1 fruit fly cellular context compared by ENCODE assay signal in genomic region chrX:7696711-7697654, dm6.
A peak's percentile ranks its signal among the peaks of the same experiment; 100 is the strongest.
TF ChIP-seq lines count a peak whose summit lies in the region.

No protein-coding gene starts in this region.

TF ChIP-seq in whole organism, embryonic, 481 proteins besides CTCF, POLR2A, EP300 and RAD21 (continued from another document and continues in another):
- peak; percentile 79 for TF ChIP-seq MTF-1 (GFP tag; optimal IDR thresholded peaks at IDR 0.05; lab: Kevin White, UChicago; ENCODE audit: borderline replicate concordance)
- TF ChIP-seq zen2 (GFP tag; IDR thresholded peaks at IDR 0.05; lab: Robert Waterston, UW; ENCODE audit: partially characterized antibody): no peak
- peak; percentile 85 for TF ChIP-seq her (GFP tag; optimal IDR thresholded peaks at IDR 0.05; lab: Kevin White, UChicago)
- peak; percentile 92 for TF ChIP-seq Ptx1 (GFP tag; IDR thresholded peaks at IDR 0.05; lab: Robert Waterston, UW)
- TF ChIP-seq CG13296 (GFP tag; optimal IDR thresholded peaks at IDR 0.05; lab: Kevin White, UChicago): peak; percentile 96
- peak; percentile 36 for TF ChIP-seq CG13123 (GFP tag; optimal IDR thresholded peaks at IDR 0.05; lab: Kevin White, UChicago)
- peak; percentile 55; the same call in 1 of the 2 replicates for TF ChIP-seq dimm (GFP tag; IDR thresholded peaks at IDR 0.05; lab: Robert Waterston, UW)
- TF ChIP-seq CG14965 (GFP tag; optimal IDR thresholded peaks at IDR 0.05; lab: Kevin White, UChicago; ENCODE audit: borderline replicate concordance): peak; percentile 47
- peak; percentile 76 to 81 for TF ChIP-seq chif (GFP tag; optimal IDR thresholded peaks at IDR 0.05; lab: Kevin White, UChicago)
- no peak for TF ChIP-seq TFAM (GFP tag; optimal IDR thresholded peaks at IDR 0.05; lab: Kevin White, UChicago)
- peak; percentile 94 for TF ChIP-seq Fer3 (tag; optimal IDR thresholded peaks at IDR 0.05; lab: Kevin White, UChicago)
- TF ChIP-seq crp (GFP tag; optimal IDR thresholded peaks at IDR 0.05; lab: Kevin White, UChicago): peak in 1 of 2 experiments; percentile 49
- TF ChIP-seq CG6854 (GFP tag; optimal IDR thresholded peaks at IDR 0.05; lab: Kevin White, UChicago): peak; percentile 93
- TF ChIP-seq CG1832 (GFP tag; optimal IDR thresholded peaks at IDR 0.05; lab: Kevin White, UChicago): no peak
- peak; percentile 55; the same call in 1 of the 2 replicates for TF ChIP-seq sim (GFP tag; IDR thresholded peaks at IDR 0.05; lab: Robert Waterston, UW)
- TF ChIP-seq Asciz (GFP tag; optimal IDR thresholded peaks at IDR 0.05; lab: Kevin White, UChicago): peak; percentile 73
- TF ChIP-seq ro (GFP tag; IDR thresholded peaks at IDR 0.05; lab: Robert Waterston, UW): peak; percentile 39
- TF ChIP-seq E2f2 (GFP tag; IDR thresholded peaks at IDR 0.05; lab: Robert Waterston, UW): peak; percentile 69
- no peak for TF ChIP-seq pita (GFP tag; optimal IDR thresholded peaks at IDR 0.05; lab: Kevin White, UChicago)
- TF ChIP-seq sens-2 (GFP tag; IDR thresholded peaks at IDR 0.05; lab: Robert Waterston, UW): no peak
- peak; percentile 76 for TF ChIP-seq Deaf1 (tag; optimal IDR thresholded peaks at IDR 0.05; lab: Kevin White, UChicago)
- TF ChIP-seq Poxn (GFP tag; IDR thresholded peaks at IDR 0.05; lab: Robert Waterston, UW): peak; percentile 82
- no peak for TF ChIP-seq Gsc (GFP tag; IDR thresholded peaks at IDR 0.05; lab: Robert Waterston, UW)
- peak; percentile 64 for TF ChIP-seq CG5245 (GFP tag; optimal IDR thresholded peaks at IDR 0.05; lab: Kevin White, UChicago)
- peak; percentile 94 for TF ChIP-seq CG13424 (tag; optimal IDR thresholded peaks at IDR 0.05; lab: Kevin White, UChicago)
- peak; percentile 74 for TF ChIP-seq CG6272 (GFP tag; IDR thresholded peaks at IDR 0.05; lab: Robert Waterston, UW)
- peak; percentile 89 for TF ChIP-seq lmd (GFP tag; IDR thresholded peaks at IDR 0.05; lab: Robert Waterston, UW)
- peak; percentile 23 for TF ChIP-seq MESR4 (GFP tag; optimal IDR thresholded peaks at IDR 0.05; lab: Kevin White, UChicago)
- TF ChIP-seq slbo (GFP tag; IDR thresholded peaks at IDR 0.05; lab: Robert Waterston, UW): peak; percentile 95
- peak; percentile 60 for TF ChIP-seq CG10431 (GFP tag; optimal IDR thresholded peaks at IDR 0.05; lab: Kevin White, UChicago)
- peak; percentile 91 for TF ChIP-seq CrebB (tag; optimal IDR thresholded peaks at IDR 0.05; lab: Kevin White, UChicago)
- peak; percentile 75 for TF ChIP-seq CG11398 (GFP tag; optimal IDR thresholded peaks at IDR 0.05; lab: Kevin White, UChicago)
- peak; percentile 94 for TF ChIP-seq sug (tag; optimal IDR thresholded peaks at IDR 0.05; lab: Kevin White, UChicago)
- TF ChIP-seq stwl (tag; optimal IDR thresholded peaks at IDR 0.05; lab: Kevin White, UChicago): no peak
- TF ChIP-seq sd (tag; optimal IDR thresholded peaks at IDR 0.05; lab: Kevin White, UChicago): peak; percentile 83
- TF ChIP-seq B-H2 (GFP tag; optimal IDR thresholded peaks at IDR 0.05; lab: Kevin White, UChicago): peak; percentile 98
- TF ChIP-seq pho (GFP tag; optimal IDR thresholded peaks at IDR 0.05; lab: Kevin White, UChicago): peak; percentile 93
- peak; percentile 78 to 84 for TF ChIP-seq Pdp1 (GFP tag; optimal IDR thresholded peaks at IDR 0.05; lab: Kevin White, UChicago)
- TF ChIP-seq hb (GFP tag; IDR thresholded peaks at IDR 0.05; lab: Robert Waterston, UW; ENCODE audit: partially characterized antibody): no peak
- TF ChIP-seq disco-r (GFP tag; optimal IDR thresholded peaks at IDR 0.05; lab: Kevin White, UChicago): peak; percentile 64
- peak; percentile 87 for TF ChIP-seq Bteb2 (GFP tag; optimal IDR thresholded peaks at IDR 0.05; lab: Kevin White, UChicago)
- TF ChIP-seq wor (GFP tag; IDR thresholded peaks at IDR 0.05; lab: Robert Waterston, UW): peak; percentile 49; the same call in 1 of the 2 replicates
- peak; percentile 74 for TF ChIP-seq ewg (GFP tag; optimal IDR thresholded peaks at IDR 0.05; lab: Kevin White, UChicago)
- TF ChIP-seq CG10366 (GFP tag; IDR thresholded peaks at IDR 0.05; lab: Robert Waterston, UW): peak; percentile 87
- no peak for TF ChIP-seq CG2199 (GFP tag; IDR thresholded peaks at IDR 0.05; lab: Robert Waterston, UW)
- peak; percentile 75 for TF ChIP-seq CG4730 (GFP tag; IDR thresholded peaks at IDR 0.05; lab: Robert Waterston, UW)
- TF ChIP-seq Usf (GFP tag; optimal IDR thresholded peaks at IDR 0.05; lab: Kevin White, UChicago): peak; percentile 75
- peak; percentile 80 for TF ChIP-seq Adf1 (GFP tag; IDR thresholded peaks at IDR 0.05; lab: Robert Waterston, UW)
- no peak for TF ChIP-seq CG6791 (GFP tag; IDR thresholded peaks at IDR 0.05; lab: Robert Waterston, UW; ENCODE audit: partially characterized antibody)
- peak; percentile 66 for TF ChIP-seq ERR (GFP tag; optimal IDR thresholded peaks at IDR 0.05; lab: Kevin White, UChicago)
- peak; percentile 94 for TF ChIP-seq CG7839 (tag; optimal IDR thresholded peaks at IDR 0.05; lab: Kevin White, UChicago)
- TF ChIP-seq fru (optimal IDR thresholded peaks at IDR 0.05; lab: Kevin White, UChicago): no peak
- TF ChIP-seq Oaz (GFP tag; IDR thresholded peaks at IDR 0.05; lab: Robert Waterston, UW): peak; percentile 69
- peak; percentile 49 for TF ChIP-seq ara (GFP tag; IDR thresholded peaks at IDR 0.05; lab: Robert Waterston, UW)
- TF ChIP-seq Dip2 (GFP tag; IDR thresholded peaks at IDR 0.05; lab: Robert Waterston, UW): peak; percentile 23; the same call in 1 of the 2 replicates
- TF ChIP-seq tup (GFP tag; optimal IDR thresholded peaks at IDR 0.05; lab: Kevin White, UChicago): peak; percentile 79
- peak; percentile 61; the same call in 2 of the 3 replicates for TF ChIP-seq CG11560 (tag; IDR thresholded peaks at IDR 0.05; lab: Robert Waterston, UW)
- TF ChIP-seq CG14441 (GFP tag; IDR thresholded peaks at IDR 0.05; lab: Robert Waterston, UW): peak; percentile 92
- peak; percentile 23 for TF ChIP-seq pfk (GFP tag; optimal IDR thresholded peaks at IDR 0.05; lab: Kevin White, UChicago)
- no peak for TF ChIP-seq sc (optimal IDR thresholded peaks at IDR 0.05; lab: Kevin White, UChicago)
- TF ChIP-seq sc (GFP tag; optimal IDR thresholded peaks at IDR 0.05; lab: Kevin White, UChicago): peak; percentile 23
- TF ChIP-seq trh (GFP tag; optimal IDR thresholded peaks at IDR 0.05; lab: Kevin White, UChicago): no peak
- peak; percentile 77 for TF ChIP-seq maf-S (GFP tag; optimal IDR thresholded peaks at IDR 0.05; lab: Kevin White, UChicago)
- TF ChIP-seq Awh (GFP tag; IDR thresholded peaks at IDR 0.05; lab: Robert Waterston, UW): peak; percentile 53; the same call in 1 of the 2 replicates
- peak; percentile 91 for TF ChIP-seq al (GFP tag; IDR thresholded peaks at IDR 0.05; lab: Robert Waterston, UW)
- TF ChIP-seq wdn (GFP tag; IDR thresholded peaks at IDR 0.05; lab: Robert Waterston, UW): peak; percentile 91
- TF ChIP-seq org-1 (GFP tag; optimal IDR thresholded peaks at IDR 0.05; lab: Kevin White, UChicago): peak; percentile 90
- TF ChIP-seq sob (GFP tag; IDR thresholded peaks at IDR 0.05; lab: Robert Waterston, UW): peak; percentile 93
- TF ChIP-seq CG10979 (tag; optimal IDR thresholded peaks at IDR 0.05; lab: Kevin White, UChicago): peak; percentile 63
- TF ChIP-seq CG9932 (GFP tag; IDR thresholded peaks at IDR 0.05; lab: Robert Waterston, UW): peak; percentile 96
- TF ChIP-seq shn (GFP tag; optimal IDR thresholded peaks at IDR 0.05; lab: Kevin White, UChicago): peak; percentile 78
- TF ChIP-seq CG11695 (GFP tag; IDR thresholded peaks at IDR 0.05; lab: Robert Waterston, UW): peak; percentile 94
- TF ChIP-seq otp (GFP tag; IDR thresholded peaks at IDR 0.05; lab: Robert Waterston, UW): peak; percentile 78
- no peak for TF ChIP-seq Kr (GFP tag; optimal IDR thresholded peaks at IDR 0.05; lab: Kevin White, UChicago)
- peak; percentile 71 for TF ChIP-seq kah (GFP tag; optimal IDR thresholded peaks at IDR 0.05; lab: Kevin White, UChicago)
- no peak for TF ChIP-seq ac (GFP tag; optimal IDR thresholded peaks at IDR 0.05; lab: Kevin White, UChicago)
- TF ChIP-seq CG1792 (GFP tag; optimal IDR thresholded peaks at IDR 0.05; lab: Kevin White, UChicago): peak; percentile 64
- TF ChIP-seq CG17361 (GFP tag; IDR thresholded peaks at IDR 0.05; lab: Robert Waterston, UW): peak; percentile 88
- peak; percentile 56 for TF ChIP-seq yki (optimal IDR thresholded peaks at IDR 0.05; lab: Kevin White, UChicago)
- peak; percentile 16; the same call in 1 of the 2 replicates for TF ChIP-seq CG13287 (GFP tag; IDR thresholded peaks at IDR 0.05; lab: Robert Waterston, UW; ENCODE audit: partially characterized antibody)
- TF ChIP-seq CG1233 (GFP tag; optimal IDR thresholded peaks at IDR 0.05; lab: Kevin White, UChicago): peak; percentile 90
- TF ChIP-seq dati (GFP tag; IDR thresholded peaks at IDR 0.05; lab: Robert Waterston, UW): peak; percentile 32; the same call in 1 of the 2 replicates
- peak; percentile 96 for TF ChIP-seq BtbVII (GFP tag; optimal IDR thresholded peaks at IDR 0.05; lab: Kevin White, UChicago)
- TF ChIP-seq CG9609 (GFP tag; optimal IDR thresholded peaks at IDR 0.05; lab: Kevin White, UChicago): peak; percentile 81
- no peak for TF ChIP-seq hth (optimal IDR thresholded peaks at IDR 0.05; lab: Kevin White, UChicago)
- peak; percentile 84 for TF ChIP-seq HLH3B (GFP tag; IDR thresholded peaks at IDR 0.05; lab: Robert Waterston, UW)
- peak; percentile 94 for TF ChIP-seq CG7372 (GFP tag; IDR thresholded peaks at IDR 0.05; lab: Robert Waterston, UW)
- TF ChIP-seq CG16813 (GFP tag; IDR thresholded peaks at IDR 0.05; lab: Robert Waterston, UW; ENCODE audit: partially characterized antibody): no peak
- TF ChIP-seq H2.0 (GFP tag; IDR thresholded peaks at IDR 0.05; lab: Robert Waterston, UW): peak; percentile 85
- peak; percentile 81 to 93 for TF ChIP-seq Hr51 (GFP tag; optimal IDR thresholded peaks at IDR 0.05; lab: Kevin White, UChicago)
- TF ChIP-seq CG30403 (GFP tag; optimal IDR thresholded peaks at IDR 0.05; lab: Kevin White, UChicago): peak; percentile 93
- TF ChIP-seq Dref (GFP tag; IDR thresholded peaks at IDR 0.05; lab: Robert Waterston, UW): no peak
- TF ChIP-seq ato (GFP tag; IDR thresholded peaks at IDR 0.05; lab: Robert Waterston, UW; ENCODE audit: partially characterized antibody): no peak
- peak; percentile 93 for TF ChIP-seq PHDP (tag; optimal IDR thresholded peaks at IDR 0.05; lab: Kevin White, UChicago)
- TF ChIP-seq peb (GFP tag; IDR thresholded peaks at IDR 0.05; lab: Robert Waterston, UW): peak; percentile 46; the same call in 1 of the 2 replicates
- TF ChIP-seq Fer1 (GFP tag; optimal IDR thresholded peaks at IDR 0.05; lab: Kevin White, UChicago): peak; percentile 97
- peak; percentile 88 for TF ChIP-seq Mrtf (GFP tag; IDR thresholded peaks at IDR 0.05; lab: Robert Waterston, UW)
- TF ChIP-seq CG8944 (GFP tag; optimal IDR thresholded peaks at IDR 0.05; lab: Kevin White, UChicago): peak; percentile 74
- TF ChIP-seq jumu (GFP tag; optimal IDR thresholded peaks at IDR 0.05; lab: Kevin White, UChicago): peak; percentile 73
- TF ChIP-seq CG32772 (GFP tag; IDR thresholded peaks at IDR 0.05; lab: Robert Waterston, UW): peak; percentile 84
- TF ChIP-seq gt (GFP tag; IDR thresholded peaks at IDR 0.05; lab: Robert Waterston, UW): peak; percentile 26; the same call in 1 of the 2 replicates
- TF ChIP-seq Atf6 (GFP tag; IDR thresholded peaks at IDR 0.05; lab: Robert Waterston, UW): peak; percentile 95
- peak; percentile 83 for TF ChIP-seq CG7357 (GFP tag; IDR thresholded peaks at IDR 0.05; lab: Robert Waterston, UW)
- TF ChIP-seq CG3281 (GFP tag; optimal IDR thresholded peaks at IDR 0.05; lab: Kevin White, UChicago): peak; percentile 97
- TF ChIP-seq NFAT (GFP tag; IDR thresholded peaks at IDR 0.05; lab: Robert Waterston, UW): peak; percentile 80
- TF ChIP-seq CG10274 (GFP tag; optimal IDR thresholded peaks at IDR 0.05; lab: Kevin White, UChicago): peak; percentile 81
- peak; percentile 68 for TF ChIP-seq CG7928 (GFP tag; optimal IDR thresholded peaks at IDR 0.05; lab: Kevin White, UChicago)
- peak; percentile 93 for TF ChIP-seq vvl (GFP tag; IDR thresholded peaks at IDR 0.05; lab: Robert Waterston, UW)
- peak; percentile 29 for TF ChIP-seq NC2α (GFP tag; optimal IDR thresholded peaks at IDR 0.05; lab: Kevin White, UChicago)
- peak; percentile 77 for TF ChIP-seq Mad (GFP tag; optimal IDR thresholded peaks at IDR 0.05; lab: Kevin White, UChicago)
- peak; percentile 94 for TF ChIP-seq Taf1 (GFP tag; IDR thresholded peaks at IDR 0.05; lab: Robert Waterston, UW)
- TF ChIP-seq Six4 (GFP tag; optimal IDR thresholded peaks at IDR 0.05; lab: Kevin White, UChicago): peak; percentile 75
- TF ChIP-seq lov (optimal IDR thresholded peaks at IDR 0.05; lab: Kevin White, UChicago): no peak
- TF ChIP-seq lov (GFP tag; IDR thresholded peaks at IDR 0.05; lab: Robert Waterston, UW): no peak
- peak; percentile 62 for TF ChIP-seq CG10462 (GFP tag; optimal IDR thresholded peaks at IDR 0.05; lab: Kevin White, UChicago)
- peak; percentile 9 for TF ChIP-seq grn (GFP tag; optimal IDR thresholded peaks at IDR 0.05; lab: Kevin White, UChicago)
- peak; percentile 89 for TF ChIP-seq Nf-YC (tag; optimal IDR thresholded peaks at IDR 0.05; lab: Kevin White, UChicago)
- TF ChIP-seq CG12236 (GFP tag; optimal IDR thresholded peaks at IDR 0.05; lab: Kevin White, UChicago): peak; percentile 53
- peak; percentile 69 for TF ChIP-seq CG1603 (tag; optimal IDR thresholded peaks at IDR 0.05; lab: Kevin White, UChicago)
- peak; percentile 96 for TF ChIP-seq CG2678 (tag; optimal IDR thresholded peaks at IDR 0.05; lab: Kevin White, UChicago)
- peak; percentile 83 for TF ChIP-seq ems (GFP tag; optimal IDR thresholded peaks at IDR 0.05; lab: Kevin White, UChicago)
- TF ChIP-seq hkb (optimal IDR thresholded peaks at IDR 0.05; lab: Kevin White, UChicago): no peak
- peak; percentile 89 for TF ChIP-seq hkb (GFP tag; IDR thresholded peaks at IDR 0.05; lab: Robert Waterston, UW)
- peak; percentile 74; the same call in 1 of the 2 replicates for TF ChIP-seq ham (GFP tag; IDR thresholded peaks at IDR 0.05; lab: Robert Waterston, UW)
- TF ChIP-seq C15 (GFP tag; IDR thresholded peaks at IDR 0.05; lab: Robert Waterston, UW): peak; percentile 84; the same call in 2 of the 3 replicates
- TF ChIP-seq CG2120 (GFP tag; optimal IDR thresholded peaks at IDR 0.05; lab: Kevin White, UChicago): peak; percentile 98
- TF ChIP-seq tll (GFP tag; optimal IDR thresholded peaks at IDR 0.05; lab: Kevin White, UChicago): no peak
- peak; percentile 60 for TF ChIP-seq CG17912 (GFP tag; optimal IDR thresholded peaks at IDR 0.05; lab: Kevin White, UChicago)
- TF ChIP-seq CG33557 (GFP tag; optimal IDR thresholded peaks at IDR 0.05; lab: Kevin White, UChicago): peak; percentile 43
- peak; percentile 95 for TF ChIP-seq Dbx (GFP tag; IDR thresholded peaks at IDR 0.05; lab: Robert Waterston, UW)
- TF ChIP-seq ftz-f1 (GFP tag; optimal IDR thresholded peaks at IDR 0.05; lab: Kevin White, UChicago): peak; percentile 10
